Worm (Caenorhabditis elegans): ENCODE results near the gene F54H12.7.
"Not testable (repeated sequence)": the region's sequence is repeated elsewhere in the genome, so short reads cannot be mapped to it uniquely, and the experiment has no call there.

The F54H12.7 gene

DNA sequence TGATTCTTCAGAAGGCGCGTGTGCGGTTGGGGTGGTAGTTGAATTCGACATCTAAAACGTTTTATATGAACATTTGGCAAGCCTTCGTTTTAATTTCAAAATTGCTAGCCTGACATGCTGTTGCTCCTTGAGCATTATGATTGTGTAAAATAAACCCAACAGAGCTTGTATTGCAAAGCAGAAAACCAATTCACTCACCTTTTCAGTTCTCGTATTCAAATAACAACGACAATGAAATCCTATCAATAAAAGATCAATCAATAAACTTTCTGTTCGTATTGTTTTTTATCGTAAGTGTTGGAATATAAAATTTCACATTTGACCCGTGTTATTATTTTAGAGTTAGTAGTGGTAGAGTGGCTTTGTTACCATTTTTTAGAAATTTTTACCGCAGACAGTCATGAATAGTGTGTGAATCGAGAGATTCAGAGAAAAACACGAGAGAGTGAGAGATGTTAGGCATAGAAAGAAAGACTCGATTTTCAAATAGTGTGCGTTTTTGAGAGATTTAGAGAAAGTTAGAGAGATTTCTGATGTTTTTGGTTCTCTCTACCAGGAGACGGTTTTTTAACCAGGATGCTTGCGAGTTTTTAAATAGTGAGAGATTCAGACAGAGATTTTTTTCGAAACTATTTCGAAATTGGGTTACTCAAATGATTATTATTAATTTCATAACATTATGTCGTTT, 10.1 kb upstream of the F54H12.7 start, which contains the start of gene F54H12.10:
F54H12.10 (minus strand) TSS at position 51 of the 688 bp plus-strand sequence.
- TF ChIP-seq ham-2 (GFP tag; optimal IDR thresholded peaks at IDR 0.05); cnd-1 (tag; optimal IDR thresholded peaks at IDR 0.05); snpc-4 (tag; optimal IDR thresholded peaks at IDR 0.05): not testable (repeated sequence)

ce11 chrIII:7962641-7963040, 6.5 kb upstream of the F54H12.7 start, which contains the start of gene F54H12.4:
Gene F54H12.4, minus strand, starts transcription at chrIII:7962741.
- TF ChIP-seq ceh-39 (tag; optimal IDR thresholded peaks at IDR 0.05); nhr-76 (tag; optimal IDR thresholded peaks at IDR 0.05); drap-1 (GFP tag; optimal IDR thresholded peaks at IDR 0.05): not testable (repeated sequence)

- not testable (repeated sequence) for TF ChIP-seq hlh-1, zip-8, nhr-28 (tag; optimal IDR thresholded peaks at IDR 0.05)
Observed at ce11 chrIII:7964281-7964680, 4.9 kb upstream of the F54H12.7 start, which contains the start of gene F54H12.2. Gene F54H12.2, plus strand, starts transcription at chrIII:7964581.

DNA sequence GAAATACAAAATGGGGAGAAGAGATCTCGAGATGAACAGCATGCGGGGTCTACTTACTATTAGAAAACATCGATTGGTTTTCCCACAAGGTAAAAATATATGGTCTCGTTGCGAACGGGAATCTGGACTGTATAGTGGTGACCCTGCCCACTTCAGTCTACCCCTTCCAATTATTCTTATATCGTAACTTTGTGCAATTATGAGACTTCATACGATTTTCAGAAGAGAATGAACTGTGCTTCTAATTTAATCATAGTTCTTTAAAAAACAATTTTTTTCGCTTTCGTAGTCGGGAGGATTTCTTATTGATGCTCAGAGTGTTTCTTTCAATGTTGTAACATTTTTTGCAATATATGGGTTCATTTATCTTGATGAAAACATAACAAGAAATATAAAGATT, 2.9 kb downstream of the F54H12.7 start, which contains the start of gene F54H12.5:
F54H12.5 (minus strand) TSS at position 101 of the 400 bp plus-strand sequence.
- peak; percentile 27 for TF ChIP-seq ceh-39 (tag; optimal IDR thresholded peaks at IDR 0.05)
- no peak for TF ChIP-seq nhr-2 (tag; optimal IDR thresholded peaks at IDR 0.05)
- TF ChIP-seq nhr-28 (tag; optimal IDR thresholded peaks at IDR 0.05): no peak
- no peak for TF ChIP-seq snpc-4 (tag; optimal IDR thresholded peaks at IDR 0.05)

DNA sequence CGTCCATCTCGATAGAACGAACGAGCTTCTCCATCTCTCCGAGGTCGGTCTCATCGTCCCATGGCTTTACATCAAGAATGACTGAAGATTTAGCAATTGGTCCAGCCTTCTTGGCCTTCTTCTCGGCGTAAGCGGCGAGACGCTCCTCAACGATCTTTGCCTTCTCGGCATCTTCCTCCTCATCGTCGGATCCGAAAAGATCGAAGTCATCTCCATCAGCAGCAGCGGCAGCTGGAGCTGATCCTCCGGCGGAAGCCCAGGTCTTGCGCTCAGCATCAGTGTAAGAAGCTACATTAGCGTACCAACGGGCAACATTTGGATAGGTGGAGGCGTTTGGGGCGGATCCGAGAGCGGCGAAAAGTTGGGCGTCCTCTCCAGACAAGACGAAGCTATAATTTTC, 3.5 kb downstream of the F54H12.7 start:
- TF ChIP-seq cnd-1 (tag; optimal IDR thresholded peaks at IDR 0.05) (no peak), lin-13 (tag; optimal IDR thresholded peaks at IDR 0.05) (no peak), nhr-76 (tag; optimal IDR thresholded peaks at IDR 0.05) (no peak), ceh-83 (GFP tag; optimal IDR thresholded peaks at IDR 0.05) (no peak), mep-1 (tag; optimal IDR thresholded peaks at IDR 0.05) (no peak), mab-5 (tag; optimal IDR thresholded peaks at IDR 0.05) (no peak), bed-3 (GFP tag; optimal IDR thresholded peaks at IDR 0.05) (no peak), mls-2 (tag; optimal IDR thresholded peaks at IDR 0.05) (no peak), unc-120 (tag; optimal IDR thresholded peaks at IDR 0.05; ENCODE audit: poor library complexity, severe bottlenecking) (no peak), ham-2 (GFP tag; optimal IDR thresholded peaks at IDR 0.05) (no peak), hlh-1 (tag; optimal IDR thresholded peaks at IDR 0.05) (no peak)

ce11 chrIII:7973201-7973767, 4.1 kb downstream of the F54H12.7 start, which contains the start of the genes eef-1B.1 and aco-2:
Gene eef-1B.1, minus strand, starts transcription at chrIII:7973386.
Gene aco-2, plus strand, starts transcription at chrIII:7973717.
- TF ChIP-seq tbx-8 (GFP tag; optimal IDR thresholded peaks at IDR 0.05) (no peak), mab-5 (tag; optimal IDR thresholded peaks at IDR 0.05) (no peak), nhr-237 (tag; optimal IDR thresholded peaks at IDR 0.05) (peak; percentile 28), elt-3 (tag; optimal IDR thresholded peaks at IDR 0.05) (no peak), flh-1 (GFP tag; optimal IDR thresholded peaks at IDR 0.05) (no peak), ztf-11 (tag; optimal IDR thresholded peaks at IDR 0.05) (no peak), unc-39 (tag; optimal IDR thresholded peaks at IDR 0.05) (no peak), mep-1 (tag; optimal IDR thresholded peaks at IDR 0.05) (peak; percentile 30), nhr-76 (tag; optimal IDR thresholded peaks at IDR 0.05) (no peak), lsy-2 (tag; optimal IDR thresholded peaks at IDR 0.05) (peak; percentile 80), unc-62 (GFP tag; optimal IDR thresholded peaks at IDR 0.05) (peak; percentile 6), M03D4.4 (tag; optimal IDR thresholded peaks at IDR 0.05) (no peak), hlh-1 (tag; optimal IDR thresholded peaks at IDR 0.05) (peak; percentile 28), ceh-43 (GFP tag; optimal IDR thresholded peaks at IDR 0.05) (no peak), lin-13 (tag; optimal IDR thresholded peaks at IDR 0.05) (peak; percentile 43), elt-1 (tag; optimal IDR thresholded peaks at IDR 0.05; ENCODE audit: borderline replicate concordance, insufficient read depth) (no peak), drap-1 (GFP tag; optimal IDR thresholded peaks at IDR 0.05) (peak; percentile 22), nhr-12 (tag; optimal IDR thresholded peaks at IDR 0.05) (no peak), sptf-1 (tag; optimal IDR thresholded peaks at IDR 0.05) (no peak), ceh-83 (GFP tag; optimal IDR thresholded peaks at IDR 0.05) (no peak), nhr-2 (tag; optimal IDR thresholded peaks at IDR 0.05) (no peak), ces-1 (GFP tag; optimal IDR thresholded peaks at IDR 0.05) (peak; percentile 33), mls-2 (tag; optimal IDR thresholded peaks at IDR 0.05) (no peak), pha-4 (tag; optimal IDR thresholded peaks at IDR 0.05) (peak; percentile 67)

All from whole organism, mixed stage, embryonic.